Worm (Caenorhabditis elegans): Measurements from ENCODE around the gene R10E11.6.

R10E11.6 gene

DNA sequence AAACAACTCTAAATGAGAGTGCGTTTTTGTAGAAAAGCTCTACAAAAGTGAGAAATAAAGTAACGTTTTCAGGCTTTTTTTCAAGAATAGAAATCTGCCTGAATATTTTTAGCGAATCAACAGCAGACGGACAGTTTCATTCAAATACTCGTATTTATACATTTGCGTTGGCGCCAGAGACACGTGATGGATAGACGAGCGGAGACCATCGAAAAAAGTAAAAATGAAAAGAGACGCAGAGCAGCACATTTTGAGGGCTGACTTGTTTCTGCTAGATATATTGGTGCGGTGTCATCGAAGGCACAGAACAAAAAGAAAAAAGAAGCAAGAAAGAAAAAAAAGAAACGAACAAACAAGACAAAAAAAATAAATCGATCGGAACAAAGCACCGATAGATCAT is 43.2 kb downstream of the R10E11.6 start:
- TF ChIP-seq pqm-1 (tag; optimal IDR thresholded peaks at IDR 0.05) (no peak), unc-130 (tag; optimal IDR thresholded peaks at IDR 0.05) (peak; percentile 31), unc-30 (tag; optimal IDR thresholded peaks at IDR 0.05) (no peak), vab-15 (tag; optimal IDR thresholded peaks at IDR 0.05) (no peak), egl-13 (tag; optimal IDR thresholded peaks at IDR 0.05) (no peak), nhr-19 (GFP tag; conservative IDR thresholded peaks at IDR 0.05) (peak; percentile 48), jun-1 (tag; optimal IDR thresholded peaks at IDR 0.05) (peak; percentile 17), mef-2 (tag; optimal IDR thresholded peaks at IDR 0.05) (no peak), zip-4 (GFP tag; optimal IDR thresholded peaks at IDR 0.05) (no peak), efl-1 (optimal IDR thresholded peaks at IDR 0.05) (peak; percentile 36 to 53), efl-1 (GFP tag; optimal IDR thresholded peaks at IDR 0.05 in 1 of 2) (peak; percentile 44 to 81), ceh-88 (GFP tag; IDR thresholded peaks at IDR 0.05) (no peak), grh-1 (GFP tag; IDR thresholded peaks at IDR 0.05) (0 out of 2 replicates have a peak, but pooled peaks have one; percentile 10), tbx-2 (tag; optimal IDR thresholded peaks at IDR 0.05) (peak; percentile 56), isw-1 (GFP tag; IDR thresholded peaks at IDR 0.05) (no peak), C34B4.2 (tag; optimal IDR thresholded peaks at IDR 0.05) (no peak), nhr-20 (tag; optimal IDR thresholded peaks at IDR 0.05) (peak; percentile 71), lin-39 (tag; optimal IDR thresholded peaks at IDR 0.05) (no peak), dpl-1 (GFP tag; optimal IDR thresholded peaks at IDR 0.05) (peak; percentile 9 to 40 (median 26)), efl-3 (GFP tag; optimal IDR thresholded peaks at IDR 0.05) (no peak), nhr-28 (tag; optimal IDR thresholded peaks at IDR 0.05) (no peak), lin-13 (GFP tag; optimal IDR thresholded peaks at IDR 0.05) (peak; percentile 62), ceh-90 (tag; optimal IDR thresholded peaks at IDR 0.05) (no peak), Y116A8C.19 (tag; optimal IDR thresholded peaks at IDR 0.05; ENCODE audit: borderline replicate concordance) (no peak), nhr-77 (tag; optimal IDR thresholded peaks at IDR 0.05) (peak; percentile 1), lir-3 (tag; optimal IDR thresholded peaks at IDR 0.05; ENCODE audit: poor library complexity) (peak; percentile 11), sox-4 (tag; optimal IDR thresholded peaks at IDR 0.05) (no peak), zag-1 (tag; optimal IDR thresholded peaks at IDR 0.05) (no peak), egl-27 (tag; optimal IDR thresholded peaks at IDR 0.05) (no peak), ceh-82 (tag; optimal IDR thresholded peaks at IDR 0.05) (peak in 1 of 3 experiments; percentile 25), rnt-1 (tag; optimal IDR thresholded peaks at IDR 0.05) (peak; percentile 53), lin-14 (GFP tag; optimal IDR thresholded peaks at IDR 0.05) (peak; percentile 82), skn-1 (tag; optimal IDR thresholded peaks at IDR 0.05) (peak; percentile 61), sptf-1 (tag; optimal IDR thresholded peaks at IDR 0.05) (no peak), ets-5 (GFP tag; IDR thresholded peaks at IDR 0.05) (no peak), fkh-10 (GFP tag; optimal IDR thresholded peaks at IDR 0.05) (no peak), nhr-237 (tag; optimal IDR thresholded peaks at IDR 0.05) (no peak), irx-1 (tag; optimal IDR thresholded peaks at IDR 0.05) (peak; percentile 28), alr-1 (tag; optimal IDR thresholded peaks at IDR 0.05; ENCODE audit: borderline replicate concordance) (no peak), swsn-7 (tag; optimal IDR thresholded peaks at IDR 0.05) (peak; percentile 56), blmp-1 (tag; optimal IDR thresholded peaks at IDR 0.05) (peak; percentile 43), ama-1 (optimal IDR thresholded peaks at IDR 0.05) (peak; percentile 89), nhr-71 (tag; optimal IDR thresholded peaks at IDR 0.05) (peak; percentile 84), mep-1 (tag; optimal IDR thresholded peaks at IDR 0.05) (peak; percentile 76), hpl-2 (GFP tag; optimal IDR thresholded peaks at IDR 0.05) (peak; percentile 10), F16B12.6 (tag; optimal IDR thresholded peaks at IDR 0.05) (peak; percentile 60), C04F5.9 (tag; optimal IDR thresholded peaks at IDR 0.05) (peak; percentile 12), pag-3 (tag; optimal IDR thresholded peaks at IDR 0.05; ENCODE audit: borderline replicate concordance, insufficient read depth) (no peak), unc-86 (tag; optimal IDR thresholded peaks at IDR 0.05) (no peak), nhr-47 (tag; optimal IDR thresholded peaks at IDR 0.05) (peak; percentile 65), nhr-85 (tag) (peak; percentile 86), aha-1 (tag; optimal IDR thresholded peaks at IDR 0.05) (no peak), xbp-1 (tag; optimal IDR thresholded peaks at IDR 0.05) (peak; percentile 11), lin-35 (GFP tag; optimal IDR thresholded peaks at IDR 0.05) (peak; percentile 10 to 61)
